Fruit fly (Drosophila melanogaster): ENCODE data around the gene CG45122.

The CG45122 gene

DNA sequence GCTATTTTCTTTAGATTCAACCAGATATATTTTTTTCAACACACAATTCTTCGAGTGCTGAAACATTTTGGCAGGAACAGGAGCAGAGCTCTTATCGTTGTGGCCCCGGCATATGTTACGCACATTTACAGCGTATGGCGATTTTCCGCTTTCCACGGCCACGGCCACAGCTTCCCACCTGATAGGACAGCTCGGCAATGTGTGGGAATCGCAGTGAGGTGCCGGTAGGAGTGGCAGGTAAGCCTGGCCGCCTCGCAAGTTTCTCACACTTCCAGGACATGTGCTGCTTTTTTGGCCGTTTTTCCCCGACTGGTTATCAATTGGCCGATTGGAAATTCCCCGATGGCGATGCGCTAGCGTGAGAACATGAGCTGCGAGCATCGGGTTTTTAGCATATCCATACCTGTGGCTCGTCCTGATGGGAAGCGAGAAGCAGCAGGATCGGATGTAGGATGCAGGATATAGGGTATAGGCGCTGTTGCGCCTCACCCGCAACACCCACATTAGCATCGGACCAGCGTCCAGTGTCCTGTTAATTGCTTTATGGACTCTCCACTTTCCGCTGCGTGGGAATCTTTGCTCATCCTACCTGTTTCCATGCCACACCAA, 26.2 kb downstream of the CG45122 start:
- no peak for TF ChIP-seq Pif1B (GFP tag; optimal IDR thresholded peaks at IDR 0.05)
- no peak for TF ChIP-seq CG32121 (GFP tag; IDR thresholded peaks at IDR 0.05)
- TF ChIP-seq gl (tag; optimal IDR thresholded peaks at IDR 0.05): no peak
- no peak for TF ChIP-seq D1 (tag; optimal IDR thresholded peaks at IDR 0.05)
- TF ChIP-seq CG13204 (GFP tag; optimal IDR thresholded peaks at IDR 0.05): no peak
- no peak for TF ChIP-seq rn (GFP tag; IDR thresholded peaks at IDR 0.05)
- TF ChIP-seq CG12605 (GFP tag; IDR thresholded peaks at IDR 0.05): no peak
- TF ChIP-seq CG9948 (tag; optimal IDR thresholded peaks at IDR 0.05): no peak
- TF ChIP-seq Pif1A (GFP tag; optimal IDR thresholded peaks at IDR 0.05): no peak
- TF ChIP-seq Ets98B (GFP tag; IDR thresholded peaks at IDR 0.05): no peak
- TF ChIP-seq CG14655 (GFP tag; optimal IDR thresholded peaks at IDR 0.05): no peak
- TF ChIP-seq fd96Ca (GFP tag; IDR thresholded peaks at IDR 0.05): no peak
- no peak for TF ChIP-seq CG8159 (tag; optimal IDR thresholded peaks at IDR 0.05)
- TF ChIP-seq CG17806 (tag; optimal IDR thresholded peaks at IDR 0.05): no peak
- no peak for TF ChIP-seq Snoo (tag; optimal IDR thresholded peaks at IDR 0.05)
- TF ChIP-seq CG4496 (GFP tag; IDR thresholded peaks at IDR 0.05): no peak
- TF ChIP-seq EcR (GFP tag; optimal IDR thresholded peaks at IDR 0.05): no peak
- TF ChIP-seq CG15710 (tag; optimal IDR thresholded peaks at IDR 0.05): no peak
- TF ChIP-seq CG10348 (GFP tag; IDR thresholded peaks at IDR 0.05): no peak
- no peak for TF ChIP-seq CG34367 (tag; optimal IDR thresholded peaks at IDR 0.05)

dm6 chr3R:13072052-13072451, 28.1 kb downstream of the CG45122 start:
- TF ChIP-seq Snoo (tag; optimal IDR thresholded peaks at IDR 0.05): no peak
- no peak for TF ChIP-seq CG17806 (tag; optimal IDR thresholded peaks at IDR 0.05)
- TF ChIP-seq fd96Ca (GFP tag; IDR thresholded peaks at IDR 0.05): no peak
- no peak for TF ChIP-seq CG4496 (GFP tag; IDR thresholded peaks at IDR 0.05)
- TF ChIP-seq CG12605 (GFP tag; IDR thresholded peaks at IDR 0.05): no peak
- TF ChIP-seq CG32121 (GFP tag; IDR thresholded peaks at IDR 0.05): no peak

- no peak for TF ChIP-seq CG14655 (GFP tag; optimal IDR thresholded peaks at IDR 0.05)
- no peak for TF ChIP-seq CG12605 (GFP tag; IDR thresholded peaks at IDR 0.05)
- TF ChIP-seq EcR (GFP tag; optimal IDR thresholded peaks at IDR 0.05): no peak
- TF ChIP-seq CG32121 (GFP tag; IDR thresholded peaks at IDR 0.05): no peak
- no peak for TF ChIP-seq Pif1A (GFP tag; optimal IDR thresholded peaks at IDR 0.05)
- TF ChIP-seq CG15710 (tag; optimal IDR thresholded peaks at IDR 0.05): no peak
- TF ChIP-seq CG10348 (GFP tag; IDR thresholded peaks at IDR 0.05): no peak
Measured at dm6 chr3R:13073174-13073573, 29.2 kb downstream of the CG45122 start.

DNA sequence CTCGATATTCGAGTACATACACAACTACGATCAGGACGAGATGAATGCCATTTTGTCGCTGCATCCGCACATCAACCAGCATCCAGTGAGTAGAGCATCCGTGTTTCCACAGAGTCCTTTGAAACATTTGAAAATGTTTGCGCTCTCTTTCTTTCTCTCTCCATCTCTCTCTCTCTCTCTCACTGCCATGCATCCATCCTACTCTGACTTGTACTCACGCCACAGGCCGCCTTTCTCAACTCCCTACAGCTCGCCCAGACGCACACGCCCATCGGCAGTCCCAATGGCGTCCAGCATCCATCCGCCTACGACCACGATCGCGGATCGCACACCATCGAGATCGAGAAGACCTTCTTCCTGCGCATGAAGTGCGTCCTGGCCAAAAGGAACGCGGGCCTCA, 30.6 kb downstream of the CG45122 start:
- no peak for TF ChIP-seq CG9948 (tag; optimal IDR thresholded peaks at IDR 0.05)
- TF ChIP-seq CG8159 (tag; optimal IDR thresholded peaks at IDR 0.05): no peak
- no peak for TF ChIP-seq D1 (tag; optimal IDR thresholded peaks at IDR 0.05)
- no peak for TF ChIP-seq CG12605 (GFP tag; IDR thresholded peaks at IDR 0.05)
- TF ChIP-seq gl (tag; optimal IDR thresholded peaks at IDR 0.05): no peak
- TF ChIP-seq EcR (GFP tag; optimal IDR thresholded peaks at IDR 0.05): no peak
- no peak for TF ChIP-seq CG13204 (GFP tag; optimal IDR thresholded peaks at IDR 0.05)
- no peak for TF ChIP-seq CG34367 (tag; optimal IDR thresholded peaks at IDR 0.05)
- TF ChIP-seq Pif1B (GFP tag; optimal IDR thresholded peaks at IDR 0.05): no peak

DNA sequence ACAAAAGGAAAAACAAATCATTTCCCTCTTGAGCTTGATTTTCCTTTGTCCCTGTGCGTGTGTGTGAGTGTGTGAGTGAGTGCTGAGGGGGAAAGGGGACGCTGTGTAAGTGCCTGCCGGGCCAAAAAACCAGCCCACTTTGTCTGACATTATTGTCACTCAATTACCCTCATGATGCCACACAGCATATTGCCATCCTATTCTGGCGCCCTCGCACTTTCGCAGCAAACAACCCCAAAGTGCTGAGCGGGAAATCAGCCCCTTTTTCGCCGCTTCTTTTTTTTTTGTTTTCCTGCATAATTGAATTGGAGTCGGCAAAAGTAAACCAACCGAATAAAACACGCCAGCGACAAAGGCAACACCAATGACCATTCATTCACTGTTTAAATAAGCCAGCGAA, 31.8 kb downstream of the CG45122 start:
- TF ChIP-seq CG17806 (tag; optimal IDR thresholded peaks at IDR 0.05) (no peak), D1 (tag; optimal IDR thresholded peaks at IDR 0.05) (no peak), Ets98B (GFP tag; IDR thresholded peaks at IDR 0.05) (no peak), CG10348 (GFP tag; IDR thresholded peaks at IDR 0.05) (no peak), CG12605 (GFP tag; IDR thresholded peaks at IDR 0.05) (no peak), CG9948 (tag; optimal IDR thresholded peaks at IDR 0.05) (no peak), CG14655 (GFP tag; optimal IDR thresholded peaks at IDR 0.05) (no peak), fd96Ca (GFP tag; IDR thresholded peaks at IDR 0.05) (no peak), gl (tag; optimal IDR thresholded peaks at IDR 0.05) (no peak), CG4496 (GFP tag; IDR thresholded peaks at IDR 0.05) (no peak), CG8159 (tag; optimal IDR thresholded peaks at IDR 0.05) (no peak), Pif1B (GFP tag; optimal IDR thresholded peaks at IDR 0.05) (no peak)

DNA sequence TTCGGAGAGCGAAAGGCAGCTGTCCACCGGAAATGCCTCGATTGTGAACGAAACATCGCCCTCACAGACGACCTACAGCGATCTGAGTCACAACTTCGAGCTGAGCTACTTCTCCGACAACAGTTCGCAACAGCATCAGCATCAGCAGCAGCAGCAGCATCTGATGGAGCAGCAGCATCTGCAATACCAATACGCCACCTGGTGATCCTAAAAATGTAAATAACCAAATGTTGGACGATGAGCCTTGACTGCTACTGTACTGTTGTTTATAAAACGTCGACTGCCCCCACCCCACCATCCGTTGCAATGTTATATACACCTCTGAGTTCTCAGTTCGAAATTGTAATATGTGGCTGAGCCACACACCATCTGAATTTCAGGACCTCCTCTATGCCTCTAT, 33.3 kb downstream of the CG45122 start:
- no peak for TF ChIP-seq Ets98B (GFP tag; IDR thresholded peaks at IDR 0.05)
- no peak for TF ChIP-seq CG15710 (tag; optimal IDR thresholded peaks at IDR 0.05)
- no peak for TF ChIP-seq CG12605 (GFP tag; IDR thresholded peaks at IDR 0.05)
- no peak for TF ChIP-seq CG34367 (tag; optimal IDR thresholded peaks at IDR 0.05)
- TF ChIP-seq fd96Ca (GFP tag; IDR thresholded peaks at IDR 0.05): no peak
- no peak for TF ChIP-seq rn (GFP tag; IDR thresholded peaks at IDR 0.05)
- TF ChIP-seq Snoo (tag; optimal IDR thresholded peaks at IDR 0.05): no peak
- TF ChIP-seq CG13204 (GFP tag; optimal IDR thresholded peaks at IDR 0.05): no peak

- TF ChIP-seq CG8159 (tag; optimal IDR thresholded peaks at IDR 0.05) (no peak), Pif1B (GFP tag; optimal IDR thresholded peaks at IDR 0.05) (no peak), Ets98B (GFP tag; IDR thresholded peaks at IDR 0.05) (no peak)
Measured at dm6 chr3R:13078263-13078662, 34.3 kb downstream of the CG45122 start.

Data from whole organism, pupa.